Fruit fly (Drosophila melanogaster): ENCODE measurements around the gene CG15286.

Gene CG15286

dm6 chr2L:14388448-14388847 lies 50.4 kb downstream of the CG15286 start:
- TF ChIP-seq Dif (GFP tag; optimal IDR thresholded peaks at IDR 0.05; ENCODE audit: partially characterized antibody) (no peak), brk (GFP tag; optimal IDR thresholded peaks at IDR 0.05) (no peak), dmrt93B (GFP tag; optimal IDR thresholded peaks at IDR 0.05) (no peak), br (GFP tag; optimal IDR thresholded peaks at IDR 0.05) (no peak), dsf (GFP tag; optimal IDR thresholded peaks at IDR 0.05; ENCODE audit: borderline replicate concordance) (no peak), N (GFP tag; optimal IDR thresholded peaks at IDR 0.05) (no peak), Sp1 (GFP tag; optimal IDR thresholded peaks at IDR 0.05) (no peak)

All from whole organism, wandering third instar larva.